Worm (Caenorhabditis elegans) whole organism, L2 larva: Measurements from ENCODE around the gene B0410.3.

Source experiments
- R02D3.7 ChIP-seq: fragments of 150-350 bp; optimal IDR thresholded peaks from 2 replicates; lab custom pipeline; 2014; ENCODE audit warnings: missing biosample characterization, missing genetic modification characterization
- Y55F3AM.14 ChIP-seq: fragments of 200-800 bp; sonication (Bioruptor generic); optimal IDR thresholded peaks from 2 replicates; lab custom pipeline; 2018; ENCODE audit warnings: mild to moderate bottlenecking, missing genetic modification characterization, missing compliant biosample characterization
- ZK546.5 ChIP-seq: sonication (generic microtip); optimal IDR thresholded peaks from 2 replicates; lab custom pipeline; 2017; ENCODE audit warnings: missing biosample characterization, missing genetic modification characterization
- alr-1 ChIP-seq: fragments of 150-350 bp; optimal IDR thresholded peaks from 2 replicates; lab custom pipeline; 2014; ENCODE audit warnings: missing biosample characterization, missing genetic modification characterization
- aly-2 ChIP-seq: fragments of 150-350 bp; optimal IDR thresholded peaks from 2 replicates; lab custom pipeline; 2014; ENCODE audit warnings: missing biosample characterization, missing genetic modification characterization
- blmp-1 ChIP-seq: sonication (generic microtip); optimal IDR thresholded peaks from 2 replicates; lab custom pipeline; 2017; ENCODE audit warnings: missing genetic modification characterization, mild to moderate bottlenecking, missing compliant biosample characterization, antibody characterized with exemption, moderate library complexity; ENCODE audit not compliant: insufficient read depth
- ceh-16 ChIP-seq: fragments of 150-350 bp; optimal IDR thresholded peaks from 2 replicates; lab custom pipeline; 2014; ENCODE audit warnings: missing biosample characterization, missing genetic modification characterization
- crh-2 ChIP-seq: sonication (generic microtip); optimal IDR thresholded peaks from 2 replicates; lab custom pipeline; 2017; ENCODE audit warnings: missing biosample characterization, missing genetic modification characterization
- dmd-4 ChIP-seq: sonication (generic microtip); optimal IDR thresholded peaks from 2 replicates; lab custom pipeline; 2017; ENCODE audit warnings: missing biosample characterization, missing genetic modification characterization
- elt-1 ChIP-seq: fragments of 150-350 bp; optimal IDR thresholded peaks from 2 replicates; lab custom pipeline; 2014; ENCODE audit warnings: missing biosample characterization, missing genetic modification characterization
- elt-3 ChIP-seq: sonication (generic microtip); optimal IDR thresholded peaks from 2 replicates; lab custom pipeline; 2017; ENCODE audit warnings: missing biosample characterization, missing genetic modification characterization
- fos-1 ChIP-seq: fragments of 150-350 bp; optimal IDR thresholded peaks from 2 replicates; lab custom pipeline; 2014; ENCODE audit warnings: missing biosample characterization, missing genetic modification characterization
- gmeb-1 ChIP-seq: fragments of 150-350 bp; optimal IDR thresholded peaks from 2 replicates; lab custom pipeline; 2014; ENCODE audit warnings: missing biosample characterization, missing genetic modification characterization
- lin-13 ChIP-seq: fragments of 150-350 bp; optimal IDR thresholded peaks from 2 replicates; lab custom pipeline; 2014; ENCODE audit warnings: missing biosample characterization, missing genetic modification reagents, missing genetic modification characterization
- lin-39 ChIP-seq: fragments of 150-350 bp; optimal IDR thresholded peaks from 2 replicates; lab custom pipeline; 2014; ENCODE audit warnings: missing biosample characterization, missing genetic modification reagents, missing genetic modification characterization
- mab-5 ChIP-seq: fragments of 150-350 bp; optimal IDR thresholded peaks from 2 replicates; lab custom pipeline; 2014; ENCODE audit warnings: missing biosample characterization, missing genetic modification characterization
- mbf-1 ChIP-seq: sonication (generic microtip); optimal IDR thresholded peaks from 2 replicates; lab custom pipeline; 2017; ENCODE audit warnings: missing biosample characterization, missing genetic modification characterization
- mdl-1 ChIP-seq, 2 experiments: fragments of 150-350 bp in 1 of 2; sonication (generic microtip) in 1 of 2; optimal IDR thresholded peaks; 2 replicates each; lab custom pipeline; 2017; ENCODE audit warnings: missing biosample characterization in 2 of 2, missing genetic modification characterization in 2 of 2
- nhr-10 ChIP-seq: sonication (generic microtip); optimal IDR thresholded peaks from 2 replicates; lab custom pipeline; 2017; ENCODE audit warnings: missing biosample characterization, missing genetic modification characterization
- nhr-12 ChIP-seq: fragments of 150-350 bp; optimal IDR thresholded peaks from 2 replicates; lab custom pipeline; 2014; ENCODE audit warnings: missing biosample characterization, missing genetic modification characterization
- nhr-129 ChIP-seq: fragments of 150-350 bp; optimal IDR thresholded peaks from 2 replicates; lab custom pipeline; 2014; ENCODE audit warnings: missing biosample characterization, missing genetic modification characterization
- nhr-21 ChIP-seq: fragments of 150-350 bp; optimal IDR thresholded peaks from 2 replicates; lab custom pipeline; 2014; ENCODE audit warnings: missing biosample characterization, missing genetic modification characterization
- nhr-237 ChIP-seq: fragments of 150-350 bp; optimal IDR thresholded peaks from 2 replicates; lab custom pipeline; 2014; ENCODE audit warnings: missing biosample characterization, missing genetic modification characterization
- nhr-25 ChIP-seq: fragments of 150-350 bp; sonication (generic microtip); optimal IDR thresholded peaks from 3 replicates; lab custom pipeline; 2014; ENCODE audit warnings: missing biosample characterization, missing genetic modification characterization
- nhr-6 ChIP-seq: fragments of 150-350 bp; optimal IDR thresholded peaks from 2 replicates; lab custom pipeline; 2014; ENCODE audit warnings: missing biosample characterization, missing genetic modification characterization
- nhr-77 ChIP-seq: fragments of 150-350 bp; optimal IDR thresholded peaks from 2 replicates; lab custom pipeline; 2014; ENCODE audit warnings: missing biosample characterization, missing genetic modification characterization
- sem-4 ChIP-seq: fragments of 150-350 bp; optimal IDR thresholded peaks from 2 replicates; lab custom pipeline; 2014; ENCODE audit warnings: missing biosample characterization, missing genetic modification reagents, missing genetic modification characterization
- skn-1 ChIP-seq: sonication (generic microtip); optimal IDR thresholded peaks from 2 replicates; lab custom pipeline; 2017; ENCODE audit warnings: missing biosample characterization, missing genetic modification characterization
- sma-3 ChIP-seq: sonication (generic microtip); optimal IDR thresholded peaks from 2 replicates; lab custom pipeline; 2016; ENCODE audit warnings: missing genetic modification reagents, missing genetic modification characterization, missing compliant biosample characterization
- sma-9 ChIP-seq, 2 experiments: fragments of 150-350 bp in 1 of 2; sonication (generic microtip) in 1 of 2; optimal IDR thresholded peaks; 2 replicates each; lab custom pipeline; 2014 to 2016; ENCODE audit warnings: missing genetic modification characterization in 2 of 2, mild to moderate bottlenecking in 1 of 2, missing biosample characterization in 1 of 2, missing compliant biosample characterization in 1 of 2, missing genetic modification reagents in 1 of 2, moderate library complexity in 1 of 2
- snpc-4 ChIP-seq: fragments of 150-350 bp; optimal IDR thresholded peaks from 2 replicates; lab custom pipeline; 2014; ENCODE audit warnings: missing biosample characterization, missing genetic modification characterization
- unc-39 ChIP-seq: fragments of 150-350 bp; optimal IDR thresholded peaks from 2 replicates; lab custom pipeline; 2014; ENCODE audit warnings: missing biosample characterization, missing genetic modification characterization
- unc-55 ChIP-seq: fragments of 150-350 bp; sonication (generic microtip); optimal IDR thresholded peaks from 3 replicates; lab custom pipeline; 2014; ENCODE audit warnings: missing biosample characterization, missing genetic modification reagents, missing genetic modification characterization
- unc-62 ChIP-seq: fragments of 150-350 bp; optimal IDR thresholded peaks from 2 replicates; lab custom pipeline; 2014; ENCODE audit warnings: missing biosample characterization, missing genetic modification reagents, missing genetic modification characterization
- zag-1 ChIP-seq: fragments of 150-350 bp; optimal IDR thresholded peaks from 2 replicates; lab custom pipeline; 2014; ENCODE audit warnings: missing biosample characterization, missing genetic modification characterization
- ztf-1 ChIP-seq: fragments of 200-800 bp; sonication (Bioruptor generic); conservative IDR thresholded peaks from 2 replicates; pipeline ENCODE4 v1.3.6; 2022; ENCODE audit warnings: missing genetic modification characterization, missing compliant biosample characterization
- ztf-11 ChIP-seq: sonication (generic microtip); optimal IDR thresholded peaks from 2 replicates; lab custom pipeline; 2017; ENCODE audit warnings: missing biosample characterization, missing genetic modification characterization
- ztf-4 ChIP-seq: fragments of 150-350 bp; optimal IDR thresholded peaks from 2 replicates; lab custom pipeline; 2014; ENCODE audit warnings: missing biosample characterization, missing genetic modification characterization

Gene B0410.3

ce11 chrX:2903715-2904419 is 12.6 kb upstream of the B0410.3 start:
- no peak for TF ChIP-seq mbf-1 (tag; lab: Kevin White, UChicago)
- no peak for TF ChIP-seq nhr-10 (tag; lab: Kevin White, UChicago)
- TF ChIP-seq mdl-1 (tag; optimal IDR thresholded peaks at IDR 0.05; lab: Kevin White, UChicago): no peak
- TF ChIP-seq skn-1 (tag; lab: Kevin White, UChicago): no peak
- no peak for TF ChIP-seq elt-3 (tag; lab: Kevin White, UChicago)
- no peak for TF ChIP-seq dmd-4 (tag; lab: Kevin White, UChicago)
- peak; percentile 34 for TF ChIP-seq unc-55 (GFP tag; lab: Kevin White, UChicago)
- TF ChIP-seq mab-5: no peak
- TF ChIP-seq Y55F3AM.14 (GFP tag; lab: Kevin White, UChicago): no peak
- TF ChIP-seq fos-1: peak; percentile 19
- peak; percentile 16 for TF ChIP-seq ceh-16 (tag; lab: Kevin White, UChicago)
- peak; percentile 18 for TF ChIP-seq nhr-25 (tag; lab: Kevin White, UChicago)
- TF ChIP-seq unc-62: no peak
- no peak for TF ChIP-seq nhr-77 (tag; lab: Kevin White, UChicago)
- TF ChIP-seq nhr-21 (tag; lab: Kevin White, UChicago): peak; percentile 5
- TF ChIP-seq nhr-6: no peak
- no peak for TF ChIP-seq ztf-1 (GFP tag; lab: Robert Waterston, UW)
- no peak for TF ChIP-seq elt-1 (tag; lab: Kevin White, UChicago)
- TF ChIP-seq unc-39: no peak

- TF ChIP-seq fos-1 (no peak), unc-55 (GFP tag; lab: Kevin White, UChicago) (no peak), sem-4 (tag; lab: Kevin White, UChicago) (no peak), lin-39 (tag; lab: Kevin White, UChicago) (no peak), alr-1 (tag; lab: Kevin White, UChicago) (no peak), nhr-129 (no peak), elt-1 (tag; lab: Kevin White, UChicago) (no peak), nhr-12 (tag; lab: Kevin White, UChicago) (no peak), nhr-77 (tag; lab: Kevin White, UChicago) (no peak), gmeb-1 (tag; lab: Kevin White, UChicago) (no peak), mab-5 (no peak), ztf-4 (no peak), crh-2 (no peak)
Measured at ce11 chrX:2902854-2903253, 11.6 kb upstream of the B0410.3 start.

- no peak for TF ChIP-seq ceh-16 (tag; lab: Kevin White, UChicago)
- TF ChIP-seq R02D3.7 (tag; lab: Kevin White, UChicago): no peak
- no peak for TF ChIP-seq zag-1
- TF ChIP-seq nhr-12 (tag; lab: Kevin White, UChicago): no peak
- TF ChIP-seq, all 48 proteins: peak for 0
Measured at ce11 chrX:2900897-2901496, 9.7 kb upstream of the B0410.3 start.

ce11 chrX:2898256-2898655 is 7.0 kb upstream of the B0410.3 start, which contains the start of gene F52B10.3:
TSS of gene F52B10.3 (minus strand) at chrX:2898356.
- TF ChIP-seq ztf-4 (no peak), sma-3 (GFP tag; lab: Kevin White, UChicago) (no peak), ZK546.5 (tag; lab: Kevin White, UChicago) (no peak), unc-62 (no peak), skn-1 (tag; lab: Kevin White, UChicago) (no peak), unc-55 (GFP tag; lab: Kevin White, UChicago) (peak; percentile 14)

ce11 chrX:2895646-2896045 is 4.4 kb upstream of the B0410.3 start:
- TF ChIP-seq mab-5 (no peak), sem-4 (tag; lab: Kevin White, UChicago) (no peak), blmp-1 (tag; lab: Kevin White, UChicago) (peak; percentile 46), sma-9 (GFP tag; optimal IDR thresholded peaks at IDR 0.05; lab: Kevin White, UChicago) (peak; percentile 13), sma-9 (tag; optimal IDR thresholded peaks at IDR 0.05; lab: Kevin White, UChicago) (no peak), ztf-11 (tag; lab: Kevin White, UChicago) (no peak), gmeb-1 (tag; lab: Kevin White, UChicago) (no peak), alr-1 (tag; lab: Kevin White, UChicago) (no peak), R02D3.7 (tag; lab: Kevin White, UChicago) (no peak), nhr-129 (no peak), lin-13 (no peak), lin-39 (tag; lab: Kevin White, UChicago) (no peak), aly-2 (tag; lab: Kevin White, UChicago) (no peak), snpc-4 (no peak), nhr-237 (tag; lab: Kevin White, UChicago) (no peak), fos-1 (no peak), nhr-25 (tag; lab: Kevin White, UChicago) (peak; percentile 47), Y55F3AM.14 (GFP tag; lab: Kevin White, UChicago) (no peak), crh-2 (no peak)
